Worm (Caenorhabditis elegans) whole organism, early embryonic: ENCODE data around the gene F13B6.2.

Source experiments
- B0310.2 ChIP-seq: sonication (generic microtip); optimal IDR thresholded peaks from 2 replicates; lab custom pipeline; 2016; ENCODE audit warnings: mild to moderate bottlenecking, missing genetic modification characterization, missing compliant biosample characterization
- F13C5.2 ChIP-seq: sonication (generic microtip); optimal IDR thresholded peaks from 2 replicates; lab custom pipeline; 2017; ENCODE audit warnings: mild to moderate bottlenecking, missing genetic modification characterization, inconsistent platforms, missing compliant biosample characterization
- aly-1 ChIP-seq: sonication (generic microtip); optimal IDR thresholded peaks from 2 replicates; lab custom pipeline; 2016; ENCODE audit warnings: missing genetic modification characterization, missing compliant biosample characterization
- ama-1 ChIP-seq: fragments of 150-350 bp; optimal IDR thresholded peaks from 2 replicates; lab custom pipeline; 2014
- ceh-13 ChIP-seq: fragments of 200-800 bp; sonication (Bioruptor generic); optimal IDR thresholded peaks from 2 replicates; lab custom pipeline; 2018; ENCODE audit warnings: mild to moderate bottlenecking, missing genetic modification characterization, missing compliant biosample characterization
- ceh-36 ChIP-seq: sonication (generic microtip); optimal IDR thresholded peaks from 2 replicates; lab custom pipeline; 2016; ENCODE audit warnings: missing genetic modification characterization, inconsistent platforms, missing compliant biosample characterization
- ets-7 ChIP-seq: sonication (generic microtip); optimal IDR thresholded peaks from 2 replicates; lab custom pipeline; 2016; ENCODE audit warnings: missing genotype, missing genetic modification characterization, missing compliant biosample characterization
- flt-1 ChIP-seq: fragments of 200-800 bp; sonication (Bioruptor generic); IDR thresholded peaks from 2 replicates; pipeline ENCODE4 v1.3.6; 2022; ENCODE audit warnings: missing genetic modification characterization, missing compliant biosample characterization
- hmbx-1 ChIP-seq: sonication (generic microtip); optimal IDR thresholded peaks from 2 replicates; lab custom pipeline; 2016; ENCODE audit warnings: mild to moderate bottlenecking, missing genetic modification characterization, missing compliant biosample characterization
- hmg-4 ChIP-seq: fragments of 200-800 bp; sonication (Bioruptor generic); optimal IDR thresholded peaks from 2 replicates; lab custom pipeline; 2018; ENCODE audit warnings: mild to moderate bottlenecking, missing genetic modification characterization, missing compliant biosample characterization
- hnd-1 ChIP-seq: sonication (generic microtip); optimal IDR thresholded peaks from 2 replicates; lab custom pipeline; 2016; ENCODE audit warnings: missing genetic modification characterization, missing compliant biosample characterization
- pes-1 ChIP-seq: fragments of 200-800 bp; sonication (Bioruptor generic); IDR thresholded peaks from 2 replicates; pipeline ENCODE4 v1.3.6; 2022; ENCODE audit warnings: missing genetic modification reagents, missing genetic modification characterization, missing compliant biosample characterization
- scrt-1 ChIP-seq: fragments of 200-800 bp; sonication (Bioruptor generic); IDR thresholded peaks from 2 replicates; pipeline ENCODE4 v1.3.6; 2022; ENCODE audit warnings: missing genetic modification characterization, missing compliant biosample characterization
- sea-1 ChIP-seq: fragments of 200-800 bp; sonication (Bioruptor generic); conservative IDR thresholded peaks from 2 replicates; pipeline ENCODE4 v1.3.6; 2022; ENCODE audit warnings: missing genetic modification characterization, missing compliant biosample characterization
- tbx-11 ChIP-seq: fragments of 200-800 bp; sonication (Bioruptor generic); IDR thresholded peaks from 2 replicates; pipeline ENCODE4 v1.3.6; 2022; ENCODE audit warnings: missing genetic modification characterization, missing compliant biosample characterization
- tbx-37 ChIP-seq: fragments of 200-800 bp; sonication (Bioruptor generic); conservative IDR thresholded peaks from 2 replicates; pipeline ENCODE4 v1.3.6; 2022; ENCODE audit warnings: missing genetic modification reagents, missing genetic modification characterization, missing compliant biosample characterization
- tra-4 ChIP-seq: sonication (generic microtip); optimal IDR thresholded peaks from 2 replicates; lab custom pipeline; 2017; ENCODE audit warnings: missing genetic modification characterization, missing compliant biosample characterization

F13B6.2 gene

DNA sequence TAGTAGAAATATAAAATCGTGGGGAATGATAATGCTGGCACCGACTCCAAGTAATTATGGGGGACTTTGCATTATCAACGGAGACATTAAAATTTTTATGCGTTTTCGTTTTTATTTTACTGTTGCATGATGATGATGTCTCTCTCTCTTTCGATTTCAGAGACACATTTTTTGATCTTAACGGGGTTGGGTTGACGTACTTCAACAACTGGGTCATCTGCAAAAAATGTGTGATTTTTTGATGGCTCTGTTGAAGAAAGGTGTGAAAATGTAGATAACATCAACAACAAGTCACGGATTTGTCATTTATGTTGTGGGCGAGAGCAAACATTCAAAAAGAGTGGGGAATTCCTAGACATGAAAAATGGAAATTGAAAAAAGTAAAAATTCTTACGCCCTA lies 41.2 kb upstream of the F13B6.2 start, which contains the start of gene F55G1.15:
Gene F55G1.15, minus strand, starts transcription at position 101 of the 400 bp plus-strand sequence.
- TF ChIP-seq tra-4 (tag; lab: Kevin White, UChicago) (no peak), tbx-11 (no peak), ets-7 (no peak), aly-1 (tag; lab: Kevin White, UChicago) (no peak), ceh-36 (no peak), flt-1 (GFP tag; lab: Robert Waterston, UW) (no peak), pes-1 (GFP tag; lab: Robert Waterston, UW) (no peak)

- TF ChIP-seq hnd-1 (tag; lab: Kevin White, UChicago) (no peak), hmg-4 (GFP tag; lab: Kevin White, UChicago) (no peak), scrt-1 (GFP tag; lab: Robert Waterston, UW) (no peak), flt-1 (GFP tag; lab: Robert Waterston, UW) (no peak), F13C5.2 (tag; lab: Kevin White, UChicago) (no peak), ets-7 (no peak), tbx-37 (GFP tag; lab: Robert Waterston, UW) (no peak)
These were observed 40.8 kb upstream of the F13B6.2 start for ce11 chrIV:7500924-7501323.

ce11 chrIV:7499302-7499701 lies 39.2 kb upstream of the F13B6.2 start:
- TF ChIP-seq aly-1 (tag; lab: Kevin White, UChicago) = no peak
- no peak for TF ChIP-seq tbx-11
- TF ChIP-seq tbx-37 (GFP tag; lab: Robert Waterston, UW) = no peak
- no peak for TF ChIP-seq tra-4 (tag; lab: Kevin White, UChicago)
- TF ChIP-seq scrt-1 (GFP tag; lab: Robert Waterston, UW) = no peak
- TF ChIP-seq hmbx-1 (tag; lab: Kevin White, UChicago) = no peak
- TF ChIP-seq sea-1 = no peak
- TF ChIP-seq ama-1 (lab: Kevin White, UChicago) = no peak
- no peak for TF ChIP-seq ceh-36
- no peak for TF ChIP-seq F13C5.2 (tag; lab: Kevin White, UChicago)
- TF ChIP-seq hmg-4 (GFP tag; lab: Kevin White, UChicago) = no peak
- no peak for TF ChIP-seq B0310.2 (tag; lab: Kevin White, UChicago)
- no peak for TF ChIP-seq ceh-13 (GFP tag; lab: Kevin White, UChicago)
- no peak for TF ChIP-seq hnd-1 (tag; lab: Kevin White, UChicago)
- TF ChIP-seq ets-7 = no peak
- TF ChIP-seq pes-1 (GFP tag; lab: Robert Waterston, UW) = no peak
- no peak for TF ChIP-seq flt-1 (GFP tag; lab: Robert Waterston, UW)

- TF ChIP-seq tbx-11 = no peak
- no peak for TF ChIP-seq hmg-4 (GFP tag; lab: Kevin White, UChicago)
- no peak for TF ChIP-seq flt-1 (GFP tag; lab: Robert Waterston, UW)
- TF ChIP-seq tbx-37 (GFP tag; lab: Robert Waterston, UW) = no peak
- no peak for TF ChIP-seq ama-1 (lab: Kevin White, UChicago)
- no peak for TF ChIP-seq hmbx-1 (tag; lab: Kevin White, UChicago)
- TF ChIP-seq ceh-36 = no peak
- no peak for TF ChIP-seq ceh-13 (GFP tag; lab: Kevin White, UChicago)
- TF ChIP-seq pes-1 (GFP tag; lab: Robert Waterston, UW) = no peak
- TF ChIP-seq tra-4 (tag; lab: Kevin White, UChicago) = no peak
- no peak for TF ChIP-seq scrt-1 (GFP tag; lab: Robert Waterston, UW)
These were observed 37.6 kb upstream of the F13B6.2 start, which contains the start of gene egas-4 for ce11 chrIV:7497750-7498149. Gene egas-4 (minus strand): TSS chrIV:7497850.

DNA sequence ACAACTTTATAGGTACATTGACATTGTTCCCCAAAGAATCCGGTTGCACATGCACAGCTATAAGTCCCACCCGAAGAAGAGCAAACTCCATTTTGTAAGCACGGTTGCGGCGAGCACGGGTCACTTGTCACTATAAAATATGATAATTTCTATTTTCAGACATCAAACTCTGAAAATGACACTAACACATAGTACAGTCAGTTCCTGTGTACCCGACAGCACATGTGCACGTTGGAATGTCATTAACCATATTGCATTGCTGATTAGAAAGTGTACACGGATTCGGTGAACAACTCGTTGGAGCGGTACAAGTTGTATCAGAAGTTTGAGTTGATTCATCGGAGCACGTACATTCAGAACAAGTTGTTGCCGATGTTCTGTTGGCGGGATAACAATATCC lies 37.1 kb upstream of the F13B6.2 start:
- TF ChIP-seq hmbx-1 (tag; lab: Kevin White, UChicago) (no peak), F13C5.2 (tag; lab: Kevin White, UChicago) (no peak), tbx-37 (GFP tag; lab: Robert Waterston, UW) (no peak)

ce11 chrIV:7491464-7491863 lies 31.3 kb upstream of the F13B6.2 start, which contains the start of gene F55G1.1:
Gene F55G1.1 (plus strand): TSS chrIV:7491764.
- no peak for TF ChIP-seq sea-1
- no peak for TF ChIP-seq tbx-11
- TF ChIP-seq ama-1 (lab: Kevin White, UChicago) = no peak
- TF ChIP-seq ceh-13 (GFP tag; lab: Kevin White, UChicago) = no peak
- no peak for TF ChIP-seq hnd-1 (tag; lab: Kevin White, UChicago)

DNA sequence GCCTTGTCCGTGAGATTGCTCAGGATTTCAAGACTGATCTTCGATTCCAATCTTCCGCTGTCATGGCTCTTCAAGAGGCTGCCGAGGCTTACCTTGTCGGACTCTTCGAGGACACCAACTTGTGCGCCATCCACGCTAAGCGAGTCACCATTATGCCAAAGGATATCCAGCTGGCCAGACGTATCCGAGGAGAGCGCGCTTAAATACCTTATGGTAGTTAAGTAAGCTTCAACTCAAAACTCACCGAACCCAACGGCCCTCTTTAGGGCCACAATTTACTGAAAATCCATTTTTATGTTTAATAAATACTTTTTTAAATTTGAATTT lies 28.3 kb upstream of the F13B6.2 start:
- TF ChIP-seq ceh-13 (GFP tag; lab: Kevin White, UChicago) (no peak), hnd-1 (tag; lab: Kevin White, UChicago) (no peak), tbx-11 (peak; percentile 23; the same call in 1 of the 2 replicates), ceh-36 (no peak), tbx-37 (GFP tag; lab: Robert Waterston, UW) (no peak), ets-7 (no peak), pes-1 (GFP tag; lab: Robert Waterston, UW) (peak; percentile 56; the same call in 1 of the 2 replicates), aly-1 (tag; lab: Kevin White, UChicago) (peak; percentile 99), sea-1 (no peak), hmg-4 (GFP tag; lab: Kevin White, UChicago) (no peak), flt-1 (GFP tag; lab: Robert Waterston, UW) (no peak; the same call in 1 of the 2 replicates), ama-1 (lab: Kevin White, UChicago) (peak; percentile 93)
